Fruit fly (Drosophila melanogaster): Measurements from ENCODE around the gene HP1D3csd.
A peak's percentile ranks its signal among the peaks of the same experiment; 100 is the strongest.

HP1D3csd gene

DNA sequence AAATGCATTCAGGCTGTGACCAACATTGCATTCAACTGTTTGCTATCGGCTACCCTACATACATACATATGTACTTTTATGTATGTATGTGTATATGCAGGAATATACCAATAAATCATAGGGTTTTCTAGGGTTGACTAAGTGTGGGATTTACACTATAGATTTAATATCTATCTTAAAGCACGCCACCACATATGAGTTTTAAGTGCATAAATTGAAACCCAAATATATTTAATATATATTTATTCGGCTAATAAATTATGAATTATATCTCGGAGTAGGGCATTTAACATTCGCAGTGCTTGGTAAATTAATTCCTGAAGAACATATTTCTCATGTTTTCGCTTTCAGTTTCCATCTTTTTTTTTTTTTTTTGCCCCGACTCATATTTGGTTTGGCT lies 30.1 kb upstream of the HP1D3csd start (continued):
- TF ChIP-seq CG4707 (GFP tag; optimal IDR thresholded peaks at IDR 0.05) = no peak
- TF ChIP-seq peb (GFP tag; IDR thresholded peaks at IDR 0.05) = no peak
- no peak for TF ChIP-seq p53 (GFP tag; optimal IDR thresholded peaks at IDR 0.05)
- peak; percentile 6 for TF ChIP-seq fd96Cb (tag; optimal IDR thresholded peaks at IDR 0.05)
- peak; percentile 38 for TF ChIP-seq CG17385 (GFP tag; optimal IDR thresholded peaks at IDR 0.05)
- no peak for TF ChIP-seq Atf6 (GFP tag; IDR thresholded peaks at IDR 0.05)
- TF ChIP-seq CG1233 (GFP tag; optimal IDR thresholded peaks at IDR 0.05) = no peak
- TF ChIP-seq CG5180 (GFP tag; optimal IDR thresholded peaks at IDR 0.05) = no peak
- TF ChIP-seq tio (GFP tag; optimal IDR thresholded peaks at IDR 0.05) = no peak
- no peak for TF ChIP-seq CG7357 (GFP tag; IDR thresholded peaks at IDR 0.05)
- TF ChIP-seq ap (GFP tag; IDR thresholded peaks at IDR 0.05) = no peak
- TF ChIP-seq ken (GFP tag; IDR thresholded peaks at IDR 0.05) = no peak
- TF ChIP-seq usp (GFP tag; optimal IDR thresholded peaks at IDR 0.05) = no peak
- TF ChIP-seq D19A (tag; optimal IDR thresholded peaks at IDR 0.05) = peak; percentile 96
- peak; percentile 1 for TF ChIP-seq CG17829 (tag; optimal IDR thresholded peaks at IDR 0.05)
- TF ChIP-seq CG34422 (GFP tag; IDR thresholded peaks at IDR 0.05) = no peak
- no peak for TF ChIP-seq CG17361 (GFP tag; IDR thresholded peaks at IDR 0.05)
- TF ChIP-seq CG7271 (tag; optimal IDR thresholded peaks at IDR 0.05) = no peak
- no peak for TF ChIP-seq ro (GFP tag; IDR thresholded peaks at IDR 0.05)
- TF ChIP-seq grn (GFP tag; optimal IDR thresholded peaks at IDR 0.05) = no peak
- peak; percentile 25 for TF ChIP-seq Asciz (GFP tag; optimal IDR thresholded peaks at IDR 0.05)
- TF ChIP-seq so (GFP tag; IDR thresholded peaks at IDR 0.05) = no peak
- TF ChIP-seq pzg (GFP tag; optimal IDR thresholded peaks at IDR 0.05) = no peak
- no peak for TF ChIP-seq ham (GFP tag; IDR thresholded peaks at IDR 0.05)
- no peak for TF ChIP-seq CG4730 (GFP tag; IDR thresholded peaks at IDR 0.05)
- TF ChIP-seq sna (GFP tag; IDR thresholded peaks at IDR 0.05; ENCODE audit: partially characterized antibody) = no peak
- no peak for TF ChIP-seq CG12155 (GFP tag; optimal IDR thresholded peaks at IDR 0.05)
- TF ChIP-seq CG6765 (GFP tag; optimal IDR thresholded peaks at IDR 0.05) = no peak
- TF ChIP-seq ems (GFP tag; optimal IDR thresholded peaks at IDR 0.05) = no peak
- no peak for TF ChIP-seq CG1603 (tag; optimal IDR thresholded peaks at IDR 0.05)
- no peak for TF ChIP-seq Sry-δ (GFP tag; optimal IDR thresholded peaks at IDR 0.05)
- TF ChIP-seq CG8290 (GFP tag; optimal IDR thresholded peaks at IDR 0.05) = no peak
- no peak for TF ChIP-seq CG8290 (tag; optimal IDR thresholded peaks at IDR 0.05)
- TF ChIP-seq fu2 (GFP tag; optimal IDR thresholded peaks at IDR 0.05) = no peak
- no peak for TF ChIP-seq klu (GFP tag; IDR thresholded peaks at IDR 0.05)
- TF ChIP-seq az2 (GFP tag; optimal IDR thresholded peaks at IDR 0.05) = peak; percentile 14
- no peak for TF ChIP-seq lilli (GFP tag; optimal IDR thresholded peaks at IDR 0.05)
- TF ChIP-seq CG6854 (GFP tag; optimal IDR thresholded peaks at IDR 0.05) = no peak
- TF ChIP-seq ci (GFP tag; IDR thresholded peaks at IDR 0.05) = no peak
- no peak for TF ChIP-seq gro (GFP tag; optimal IDR thresholded peaks at IDR 0.05)
- TF ChIP-seq org-1 (GFP tag; optimal IDR thresholded peaks at IDR 0.05) = no peak
- TF ChIP-seq scrt (GFP tag; optimal IDR thresholded peaks at IDR 0.05) = no peak
- no peak for TF ChIP-seq ranshi (GFP tag; IDR thresholded peaks at IDR 0.05)
- TF ChIP-seq CG13775 (GFP tag; optimal IDR thresholded peaks at IDR 0.05) = no peak
- no peak for TF ChIP-seq otp (GFP tag; IDR thresholded peaks at IDR 0.05)
- TF ChIP-seq CG11398 (GFP tag; optimal IDR thresholded peaks at IDR 0.05) = no peak
- TF ChIP-seq CG14965 (GFP tag; optimal IDR thresholded peaks at IDR 0.05; ENCODE audit: borderline replicate concordance) = no peak
- TF ChIP-seq CG15601 (tag; optimal IDR thresholded peaks at IDR 0.05) = peak; percentile 21
- no peak for TF ChIP-seq unc-4 (GFP tag; IDR thresholded peaks at IDR 0.05; ENCODE audit: partially characterized antibody)
- peak; percentile 23 for TF ChIP-seq Hr3 (GFP tag; optimal IDR thresholded peaks at IDR 0.05)
- TF ChIP-seq Nf-YC (tag; optimal IDR thresholded peaks at IDR 0.05) = no peak
- no peak for TF ChIP-seq prd (optimal IDR thresholded peaks at IDR 0.05)
- TF ChIP-seq prd (GFP tag; IDR thresholded peaks at IDR 0.05) = no peak
- no peak for TF ChIP-seq Spps (tag; optimal IDR thresholded peaks at IDR 0.05)
